Fruit fly (Drosophila melanogaster): ENCODE data around the gene CalpC.

DNA sequence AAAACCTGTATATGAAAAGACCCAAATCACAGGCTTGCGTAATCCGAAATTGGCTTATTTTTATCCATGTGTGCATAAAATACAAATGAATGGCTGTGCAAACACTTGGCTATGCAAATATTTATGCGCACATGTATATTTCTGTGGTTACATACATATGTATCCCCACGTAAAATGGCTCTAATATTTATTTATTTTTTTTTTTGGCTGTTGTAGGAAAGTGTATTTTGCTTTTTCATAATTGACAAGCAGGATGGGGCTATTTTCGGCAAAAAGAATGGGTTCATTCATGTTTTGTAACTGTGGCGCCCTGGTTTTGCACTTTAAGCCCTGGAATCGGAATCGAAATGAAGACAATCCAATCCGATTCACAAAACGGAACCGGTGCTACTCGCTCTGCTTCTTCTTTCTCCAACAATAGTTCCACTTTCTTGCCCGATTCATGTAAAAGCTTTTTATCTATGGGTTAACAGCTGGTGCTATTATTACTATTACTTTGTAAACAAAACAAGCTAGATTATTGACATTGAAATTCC lies 9.6 kb downstream of the CalpC start:
- TF ChIP-seq Jra (GFP tag; optimal IDR thresholded peaks at IDR 0.05): peak; percentile 25
- TF ChIP-seq N (GFP tag; optimal IDR thresholded peaks at IDR 0.05): no peak
- TF ChIP-seq Myc (optimal IDR thresholded peaks at IDR 0.05): no peak
- no peak for TF ChIP-seq GATAd (GFP tag; optimal IDR thresholded peaks at IDR 0.05)
- TF ChIP-seq brk (GFP tag; optimal IDR thresholded peaks at IDR 0.05): no peak
